Worm (Caenorhabditis elegans): ENCODE measurements around the gene H28G03.3.

DNA sequence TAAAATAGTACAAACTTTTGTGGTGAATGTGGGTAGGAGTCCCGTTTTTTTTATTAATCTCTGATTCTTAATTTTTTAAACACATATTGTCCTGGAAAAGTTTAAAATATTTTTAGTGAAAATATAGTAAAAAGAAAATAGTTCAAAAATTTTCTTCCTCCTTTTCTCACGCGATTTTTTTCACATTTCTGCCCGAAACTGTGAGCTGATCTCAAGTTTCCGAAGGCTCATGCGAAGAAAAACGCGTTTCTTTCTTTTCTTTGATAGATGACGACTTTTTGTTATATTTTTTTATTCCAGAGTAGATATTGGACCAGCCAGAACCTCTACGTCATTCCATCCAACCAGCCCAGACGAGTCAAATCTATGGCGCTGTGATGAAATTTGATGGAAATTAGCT, 42.2 kb downstream of the H28G03.3 start, which contains the start of gene T03G11.9:
- TF ChIP-seq ama-1 (optimal IDR thresholded peaks at IDR 0.05) (no peak), K02D7.2 (tag; optimal IDR thresholded peaks at IDR 0.05) (no peak), hlh-6 (tag; optimal IDR thresholded peaks at IDR 0.05) (no peak), fkh-10 (GFP tag; optimal IDR thresholded peaks at IDR 0.05) (no peak), sox-4 (tag; optimal IDR thresholded peaks at IDR 0.05) (no peak), elt-2 (tag; optimal IDR thresholded peaks at IDR 0.05) (no peak), ceh-14 (tag; optimal IDR thresholded peaks at IDR 0.05) (no peak), hlh-30 (tag; optimal IDR thresholded peaks at IDR 0.05; ENCODE audit: insufficient read depth) (no peak), unc-86 (tag; optimal IDR thresholded peaks at IDR 0.05) (no peak), dmd-4 (tag; optimal IDR thresholded peaks at IDR 0.05; ENCODE audit: borderline replicate concordance) (no peak), sdc-2 (tag; optimal IDR thresholded peaks at IDR 0.05) (no peak)

Measured in whole organism, late embryonic.